Worm (Caenorhabditis elegans): ENCODE data around the gene chil-17.

The chil-17 gene

ce11 chrII:9443522-9443921, 3.6 kb upstream of the chil-17 start, which contains the start of gene chil-15:
chil-15 (minus strand) TSS chrII:9443622.
- TF ChIP-seq elt-3 (tag; optimal IDR thresholded peaks at IDR 0.05) (no peak), snpc-4 (tag; optimal IDR thresholded peaks at IDR 0.05) (no peak), tbx-2 (tag; optimal IDR thresholded peaks at IDR 0.05) (no peak), elt-1 (tag; optimal IDR thresholded peaks at IDR 0.05) (no peak), unc-62 (GFP tag; optimal IDR thresholded peaks at IDR 0.05) (no peak), nhr-43 (tag; optimal IDR thresholded peaks at IDR 0.05; ENCODE audit: poor library complexity, severe bottlenecking) (no peak), aly-2 (tag; optimal IDR thresholded peaks at IDR 0.05) (no peak), ztf-4 (tag; optimal IDR thresholded peaks at IDR 0.05) (no peak), ceh-82 (tag; optimal IDR thresholded peaks at IDR 0.05) (no peak), nhr-237 (tag; optimal IDR thresholded peaks at IDR 0.05) (no peak), fos-1 (tag; optimal IDR thresholded peaks at IDR 0.05) (no peak), nhr-12 (tag; optimal IDR thresholded peaks at IDR 0.05) (no peak), nhr-11 (tag; optimal IDR thresholded peaks at IDR 0.05) (no peak), lsy-12 (tag; optimal IDR thresholded peaks at IDR 0.05) (no peak), nhr-28 (tag; optimal IDR thresholded peaks at IDR 0.05) (no peak), unc-39 (tag; optimal IDR thresholded peaks at IDR 0.05) (no peak), mml-1 (tag; optimal IDR thresholded peaks at IDR 0.05) (no peak)

DNA sequence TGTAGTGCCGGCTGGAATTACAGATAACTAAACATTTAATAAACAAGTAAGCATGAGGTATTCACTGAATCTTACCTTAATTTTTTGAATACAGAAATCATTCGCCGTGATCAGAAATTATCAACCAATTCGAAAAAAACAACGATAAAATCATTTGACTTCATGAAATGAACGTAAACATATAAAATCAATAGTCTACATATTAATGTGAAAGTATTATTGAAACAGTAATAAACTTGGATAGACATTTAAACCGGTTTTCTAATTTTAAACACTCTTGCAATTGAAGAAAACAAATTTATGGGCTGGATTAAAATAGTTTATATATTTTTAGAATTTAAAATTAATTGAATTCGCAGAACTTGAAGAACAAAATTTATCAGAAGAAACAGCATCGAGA, 1.9 kb upstream of the chil-17 start, which contains the start of gene chil-16:
Gene chil-16 (minus strand): TSS at position 101 of the 400 bp plus-strand sequence.
- TF ChIP-seq egl-5 (tag; optimal IDR thresholded peaks at IDR 0.05) = no peak
- TF ChIP-seq aly-2 (tag; optimal IDR thresholded peaks at IDR 0.05) = no peak

DNA sequence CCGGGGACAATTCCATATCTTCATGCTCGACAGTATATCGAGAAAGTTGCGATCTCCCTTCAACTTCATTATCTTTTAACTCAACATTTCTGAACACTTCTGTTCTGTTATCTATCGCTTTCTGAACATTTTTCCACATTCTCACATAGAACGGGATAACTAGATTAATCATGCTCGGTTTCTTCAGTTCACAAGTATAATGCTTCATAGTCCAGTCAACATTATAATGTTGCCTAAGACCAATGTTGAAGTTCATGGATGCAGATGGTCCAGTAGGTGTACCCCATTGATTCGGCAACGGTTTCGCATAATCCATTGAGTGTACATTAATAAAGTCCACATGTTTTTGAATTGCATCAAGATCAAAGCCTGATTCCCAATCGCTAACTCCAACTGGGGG, 1.1 kb downstream of the chil-17 start:
- no peak for TF ChIP-seq nhr-67 (tag; optimal IDR thresholded peaks at IDR 0.05)
- TF ChIP-seq egl-5 (tag; optimal IDR thresholded peaks at IDR 0.05) = no peak
- TF ChIP-seq ceh-28 (tag; optimal IDR thresholded peaks at IDR 0.05) = no peak
- TF ChIP-seq ztf-4 (tag; optimal IDR thresholded peaks at IDR 0.05) = no peak
- no peak for TF ChIP-seq lin-15B (tag; optimal IDR thresholded peaks at IDR 0.05)
- no peak for TF ChIP-seq nhr-237 (tag; optimal IDR thresholded peaks at IDR 0.05)
- no peak for TF ChIP-seq aly-2 (tag; optimal IDR thresholded peaks at IDR 0.05)
- no peak for TF ChIP-seq pha-4 (tag; optimal IDR thresholded peaks at IDR 0.05)
- TF ChIP-seq fkh-2 (tag; optimal IDR thresholded peaks at IDR 0.05) = no peak
- no peak for TF ChIP-seq ZK546.5 (tag; optimal IDR thresholded peaks at IDR 0.05)
- no peak for TF ChIP-seq tbx-2 (tag; optimal IDR thresholded peaks at IDR 0.05)
- no peak for TF ChIP-seq egl-27 (tag; optimal IDR thresholded peaks at IDR 0.05)
- TF ChIP-seq elt-3 (tag; optimal IDR thresholded peaks at IDR 0.05) = no peak
- TF ChIP-seq pqm-1 (tag; optimal IDR thresholded peaks at IDR 0.05) = no peak
- TF ChIP-seq nhr-12 (tag; optimal IDR thresholded peaks at IDR 0.05) = no peak
- no peak for TF ChIP-seq lsy-12 (tag; optimal IDR thresholded peaks at IDR 0.05)
- TF ChIP-seq ztf-11 (tag; optimal IDR thresholded peaks at IDR 0.05) = no peak
- TF ChIP-seq nhr-25 (tag; optimal IDR thresholded peaks at IDR 0.05) = no peak

- TF ChIP-seq tbx-2 (tag; optimal IDR thresholded peaks at IDR 0.05) = no peak
- no peak for TF ChIP-seq elt-3 (tag; optimal IDR thresholded peaks at IDR 0.05)
- no peak for TF ChIP-seq nhr-12 (tag; optimal IDR thresholded peaks at IDR 0.05)
- no peak for TF ChIP-seq lin-15B (tag; optimal IDR thresholded peaks at IDR 0.05)
- no peak for TF ChIP-seq aly-2 (tag; optimal IDR thresholded peaks at IDR 0.05)
- no peak for TF ChIP-seq nhr-67 (tag; optimal IDR thresholded peaks at IDR 0.05)
- no peak for TF ChIP-seq nhr-76 (tag; optimal IDR thresholded peaks at IDR 0.05)
- no peak for TF ChIP-seq skn-1 (tag; optimal IDR thresholded peaks at IDR 0.05)
These were observed 1.7 kb downstream of the chil-17 start, which contains the start of gene chil-13 for ce11 chrII:9438227-9438626. chil-13 (minus strand) TSS chrII:9438327.

ce11 chrII:9436009-9436408, 4.0 kb downstream of the chil-17 start, which contains the start of gene kin-16:
kin-16 (minus strand) TSS chrII:9436109.
- no peak for TF ChIP-seq unc-39 (tag; optimal IDR thresholded peaks at IDR 0.05)

ce11 chrII:9433609-9434008, 6.4 kb downstream of the chil-17 start, which contains the start of gene kin-15:
kin-15 (minus strand) TSS chrII:9433709.
- no peak for TF ChIP-seq pha-4 (tag; optimal IDR thresholded peaks at IDR 0.05)
- no peak for TF ChIP-seq elt-2 (tag; optimal IDR thresholded peaks at IDR 0.05)
- TF ChIP-seq unc-39 (tag; optimal IDR thresholded peaks at IDR 0.05) = no peak

Data from whole organism, L3 larva.